Fruit fly (Drosophila melanogaster) whole organism, embryonic: Measurements from ENCODE around the gene frj.

Experiments used
- Adf1 ChIP-seq: fragments of 200-800 bp; sonication (Bioruptor generic); IDR thresholded peaks from 2 replicates; pipeline ENCODE4 v1.3.6; 2022; ENCODE audit warnings: missing biosample characterization, missing genetic modification characterization
- Atf3 ChIP-seq: fragments of 200-800 bp; sonication (Bioruptor generic); optimal IDR thresholded peaks from 3 replicates; lab custom pipeline; 2016; ENCODE audit warnings: missing biosample characterization, missing genetic modification characterization
- BEAF-32 ChIP-seq: fragments of 200-800 bp; sonication (Bioruptor generic); optimal IDR thresholded peaks from 3 replicates; lab custom pipeline; 2017; ENCODE audit warnings: missing biosample characterization, missing genetic modification characterization, mild to moderate bottlenecking, moderate library complexity, missing genetic modification reagents
- CG1024 ChIP-seq: fragments of 200-800 bp; sonication (Bioruptor generic); IDR thresholded peaks from 2 replicates; pipeline ENCODE4 v1.3.6; 2022; ENCODE audit warnings: missing biosample characterization, missing genetic modification characterization
- CG10462 ChIP-seq: fragments of 200-800 bp; sonication (Bioruptor generic); optimal IDR thresholded peaks from 2 replicates; lab custom pipeline; 2016; ENCODE audit warnings: missing biosample characterization, missing genetic modification characterization
- CG11247 ChIP-seq: fragments of 200-800 bp; sonication (Bioruptor generic); IDR thresholded peaks from 2 replicates; pipeline ENCODE4 v1.3.6; 2022; ENCODE audit warnings: missing biosample characterization, missing genetic modification characterization
- CG12299 ChIP-seq: fragments of 200-800 bp; sonication (Bioruptor generic); optimal IDR thresholded peaks from 2 replicates; lab custom pipeline; 2018; ENCODE audit warnings: missing biosample characterization, mild to moderate bottlenecking, missing genetic modification characterization
- CG13624 ChIP-seq: fragments of 200-800 bp; sonication (Bioruptor generic); optimal IDR thresholded peaks from 2 replicates; lab custom pipeline; 2016; ENCODE audit warnings: missing biosample characterization, missing genetic modification characterization
- CG13775 ChIP-seq: fragments of 200-800 bp; sonication (Bioruptor generic); optimal IDR thresholded peaks from 3 replicates; lab custom pipeline; 2017; ENCODE audit warnings: missing biosample characterization, mild to moderate bottlenecking, missing genetic modification characterization
- CG15073 ChIP-seq: fragments of 200-800 bp; sonication (Bioruptor generic); optimal IDR thresholded peaks from 2 replicates; lab custom pipeline; 2016; ENCODE audit warnings: missing biosample characterization, missing genetic modification characterization
- CG16815 ChIP-seq: fragments of 200-800 bp; sonication (Bioruptor generic); optimal IDR thresholded peaks from 3 replicates; lab custom pipeline; 2017; ENCODE audit warnings: missing biosample characterization, mild to moderate bottlenecking, missing genetic modification characterization
- CG17912 ChIP-seq: fragments of 200-800 bp; sonication (Bioruptor generic); optimal IDR thresholded peaks from 2 replicates; lab custom pipeline; 2018; ENCODE audit warnings: missing biosample characterization, mild to moderate bottlenecking, missing genetic modification characterization
- CG30403 ChIP-seq: fragments of 200-800 bp; sonication (Bioruptor generic); optimal IDR thresholded peaks from 3 replicates; lab custom pipeline; 2016; ENCODE audit warnings: missing biosample characterization, missing genetic modification characterization
- CG3065 ChIP-seq: fragments of 200-800 bp; sonication (Bioruptor generic); optimal IDR thresholded peaks from 2 replicates; lab custom pipeline; 2016; ENCODE audit warnings: missing biosample characterization, missing genetic modification characterization
- CG32532 ChIP-seq: fragments of 200-800 bp; sonication (Bioruptor generic); IDR thresholded peaks from 2 replicates; pipeline ENCODE4 v1.3.6; 2022; ENCODE audit warnings: missing biosample characterization, missing genetic modification characterization
- CG33557 ChIP-seq: fragments of 200-800 bp; sonication (Bioruptor generic); optimal IDR thresholded peaks from 2 replicates; lab custom pipeline; 2019; ENCODE audit warnings: missing biosample characterization, mild to moderate bottlenecking, missing genetic modification characterization, moderate library complexity
- CG34376 ChIP-seq: fragments of 200-800 bp; sonication (Bioruptor generic); optimal IDR thresholded peaks from 2 replicates; lab custom pipeline; 2018; ENCODE audit warnings: missing biosample characterization, mild to moderate bottlenecking, missing genetic modification characterization
- CG6813 ChIP-seq: fragments of 200-800 bp; sonication (Bioruptor generic); optimal IDR thresholded peaks from 2 replicates; lab custom pipeline; 2017; ENCODE audit warnings: missing biosample characterization, missing genetic modification characterization, mild to moderate bottlenecking, moderate library complexity, missing genetic modification reagents
- CG7556 ChIP-seq: fragments of 200-800 bp; sonication (Bioruptor generic); optimal IDR thresholded peaks from 2 replicates; lab custom pipeline; 2017; ENCODE audit warnings: missing biosample characterization, mild to moderate bottlenecking, missing genetic modification characterization
- CG8944 ChIP-seq: fragments of 200-800 bp; sonication (Bioruptor generic); optimal IDR thresholded peaks from 3 replicates; lab custom pipeline; 2016; ENCODE audit warnings: missing biosample characterization, missing genetic modification characterization
- Dip2 ChIP-seq: fragments of 200-800 bp; sonication (Bioruptor generic); IDR thresholded peaks from 2 replicates; pipeline ENCODE4 v1.3.6; 2022; ENCODE audit warnings: missing biosample characterization, missing genetic modification characterization
- Dll ChIP-seq: fragments of 200-800 bp; sonication (Bioruptor generic); IDR thresholded peaks from 4 replicates; pipeline ENCODE4 v1.3.6; 2022; ENCODE audit warnings: missing biosample characterization, missing genetic modification characterization; ENCODE audit not compliant: partially characterized antibody
- Doc3 ChIP-seq: fragments of 200-800 bp; sonication (Bioruptor generic); IDR thresholded peaks from 3 replicates; pipeline ENCODE4 v1.3.6; 2022; ENCODE audit warnings: missing biosample characterization, missing genetic modification characterization; ENCODE audit not compliant: partially characterized antibody
- Gsc ChIP-seq: fragments of 200-800 bp; sonication (Bioruptor generic); IDR thresholded peaks from 2 replicates; pipeline ENCODE4 v1.3.6; 2022; ENCODE audit warnings: missing biosample characterization, missing genetic modification characterization
- HLHmδ ChIP-seq: fragments of 200-800 bp; sonication (Bioruptor generic); optimal IDR thresholded peaks from 2 replicates; lab custom pipeline; 2018; ENCODE audit warnings: missing biosample characterization, mild to moderate bottlenecking, missing genetic modification characterization, moderate library complexity
- MBD-R2 ChIP-seq: fragments of 200-800 bp; sonication (Bioruptor generic); IDR thresholded peaks from 2 replicates; pipeline ENCODE4 v1.3.6; 2022; ENCODE audit warnings: missing biosample characterization, missing genetic modification characterization
- MTF-1 ChIP-seq: fragments of 200-800 bp; sonication (Bioruptor generic); optimal IDR thresholded peaks from 2 replicates; lab custom pipeline; 2018; ENCODE audit warnings: missing biosample characterization, mild to moderate bottlenecking, missing genetic modification characterization, borderline replicate concordance
- NC2β ChIP-seq: fragments of 200-800 bp; sonication (Bioruptor generic); optimal IDR thresholded peaks from 2 replicates; lab custom pipeline; 2016; ENCODE audit warnings: missing biosample characterization, missing genetic modification characterization
- Neu2 ChIP-seq: fragments of 200-800 bp; sonication (Bioruptor generic); optimal IDR thresholded peaks from 3 replicates; lab custom pipeline; 2016; ENCODE audit warnings: missing biosample characterization, missing genetic modification characterization, borderline replicate concordance
- Nf-YB ChIP-seq: fragments of 200-800 bp; sonication (Bioruptor generic); optimal IDR thresholded peaks from 3 replicates; lab custom pipeline; 2019; ENCODE audit warnings: missing biosample characterization, mild to moderate bottlenecking, missing genetic modification characterization, moderate library complexity
- Opbp ChIP-seq: fragments of 200-800 bp; sonication (Bioruptor generic); IDR thresholded peaks from 3 replicates; pipeline ENCODE4 v1.3.6; 2022; ENCODE audit warnings: missing biosample characterization, missing genetic modification characterization; ENCODE audit not compliant: partially characterized antibody
- PHDP ChIP-seq: fragments of 200-800 bp; sonication (Bioruptor generic); optimal IDR thresholded peaks from 3 replicates; lab custom pipeline; 2018; ENCODE audit warnings: missing biosample characterization, mild to moderate bottlenecking, missing genetic modification characterization, moderate library complexity
- Sry-δ ChIP-seq: fragments of 200-800 bp; sonication (Bioruptor generic); optimal IDR thresholded peaks from 2 replicates; lab custom pipeline; 2016; ENCODE audit warnings: missing biosample characterization, missing genetic modification characterization
- Xbp1 ChIP-seq: fragments of 200-800 bp; sonication (Bioruptor generic); optimal IDR thresholded peaks from 3 replicates; lab custom pipeline; 2016; ENCODE audit warnings: missing biosample characterization, mild to moderate bottlenecking, missing genetic modification characterization
- ac ChIP-seq: fragments of 200-800 bp; sonication (Bioruptor generic); optimal IDR thresholded peaks from 3 replicates; lab custom pipeline; 2017; ENCODE audit warnings: missing biosample characterization, mild to moderate bottlenecking, missing genetic modification characterization
- ash1 ChIP-seq: fragments of 200-800 bp; sonication (Bioruptor generic); optimal IDR thresholded peaks from 2 replicates; lab custom pipeline; 2018; ENCODE audit warnings: missing biosample characterization, mild to moderate bottlenecking, missing genetic modification characterization
- da ChIP-seq: fragments of 200-800 bp; sonication (Bioruptor generic); optimal IDR thresholded peaks from 2 replicates; lab custom pipeline; 2016; ENCODE audit warnings: missing biosample characterization, missing genetic modification characterization
- dmrt11E ChIP-seq: fragments of 200-800 bp; sonication (Bioruptor generic); optimal IDR thresholded peaks from 3 replicates; lab custom pipeline; 2018; ENCODE audit warnings: missing biosample characterization, mild to moderate bottlenecking, missing genetic modification characterization, moderate library complexity
- dysf ChIP-seq: fragments of 200-800 bp; sonication (Bioruptor generic); IDR thresholded peaks from 3 replicates; pipeline ENCODE4 v1.3.6; 2022; ENCODE audit warnings: missing biosample characterization, missing genetic modification characterization
- gcm2 ChIP-seq: fragments of 200-800 bp; sonication (Bioruptor generic); optimal IDR thresholded peaks from 2 replicates; lab custom pipeline; 2016; ENCODE audit warnings: missing biosample characterization, missing genetic modification characterization
- gro ChIP-seq: fragments of 200-800 bp; sonication (Bioruptor generic); optimal IDR thresholded peaks from 2 replicates; lab custom pipeline; 2016; ENCODE audit warnings: missing biosample characterization, missing genetic modification characterization
- insv ChIP-seq, 2 experiments: fragments of 200-800 bp; sonication (Bioruptor generic); optimal IDR thresholded peaks; 3 replicates each; lab custom pipeline; 2016 to 2018; ENCODE audit warnings: missing biosample characterization in 2 of 2, missing genetic modification characterization in 2 of 2
- jigr1 ChIP-seq: fragments of 200-800 bp; sonication (Bioruptor generic); IDR thresholded peaks from 3 replicates; pipeline ENCODE4 v1.3.6; 2022; ENCODE audit warnings: missing biosample characterization, missing genetic modification characterization
- kni ChIP-seq: fragments of 200-800 bp; sonication (Bioruptor generic); optimal IDR thresholded peaks from 3 replicates; lab custom pipeline; 2017; ENCODE audit warnings: mild to moderate bottlenecking, missing biosample characterization, missing genetic modification reagents, missing genetic modification characterization
- knrl ChIP-seq: fragments of 200-800 bp; sonication (Bioruptor generic); IDR thresholded peaks from 3 replicates; pipeline ENCODE4 v1.3.6; 2022; ENCODE audit warnings: missing biosample characterization, missing genetic modification characterization; ENCODE audit not compliant: partially characterized antibody
- otp ChIP-seq: fragments of 200-800 bp; sonication (Bioruptor generic); IDR thresholded peaks from 3 replicates; pipeline ENCODE4, ENCODE4 v1.3.6; 2022; ENCODE audit warnings: missing biosample characterization, missing genetic modification characterization
- pita ChIP-seq: fragments of 200-800 bp; sonication (Bioruptor generic); optimal IDR thresholded peaks from 2 replicates; lab custom pipeline; 2017; ENCODE audit warnings: missing biosample characterization, mild to moderate bottlenecking, missing genetic modification characterization
- pum ChIP-seq: fragments of 200-800 bp; sonication (Bioruptor generic); optimal IDR thresholded peaks from 2 replicates; lab custom pipeline; 2016; ENCODE audit warnings: missing biosample characterization, missing genetic modification characterization
- sob ChIP-seq: fragments of 200-800 bp; sonication (Bioruptor generic); IDR thresholded peaks from 2 replicates; pipeline ENCODE4 v1.3.6; 2022; ENCODE audit warnings: missing biosample characterization, missing genetic modification characterization
- tll ChIP-seq, 2 experiments: fragments of 200-800 bp in 1 of 2; fragments of >200 bp in 1 of 2; sonication (Bioruptor generic) in 1 of 2; optimal IDR thresholded peaks; 2 replicates each; lab custom pipeline; 2017 to 2019; ENCODE audit warnings: missing biosample characterization in 2 of 2, missing genetic modification characterization in 2 of 2, mild to moderate bottlenecking in 1 of 2, moderate library complexity in 1 of 2
- unc-4 ChIP-seq: fragments of 200-800 bp; sonication (Bioruptor generic); IDR thresholded peaks from 2 replicates; pipeline ENCODE4 v1.3.6; 2022; ENCODE audit warnings: missing biosample characterization, missing genetic modification characterization; ENCODE audit not compliant: partially characterized antibody

frj gene

DNA sequence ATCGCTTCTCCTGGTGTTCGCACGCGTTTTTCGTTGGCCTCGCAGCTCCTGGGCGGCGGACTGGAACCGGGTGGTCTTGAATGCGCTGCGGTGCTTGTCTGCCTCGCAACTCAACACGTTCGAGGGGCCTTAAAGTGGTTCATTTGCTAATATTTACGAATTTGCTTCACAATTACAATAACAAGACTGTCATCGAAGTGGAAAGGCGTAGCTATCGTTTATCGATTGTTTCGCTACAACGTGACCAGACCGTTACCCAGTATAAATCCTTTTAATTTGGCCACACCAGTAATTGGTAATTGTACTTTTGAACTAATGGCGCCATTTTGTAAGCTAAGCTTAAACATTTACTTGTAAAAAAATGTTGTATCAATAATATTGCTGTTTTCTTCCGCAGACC is 20.9 kb downstream of the frj start, which contains the start of gene CG9536 (continued):
- TF ChIP-seq insv (GFP tag; optimal IDR thresholded peaks at IDR 0.05; lab: Kevin White, UChicago) (no peak), pum (GFP tag; lab: Kevin White, UChicago) (no peak), unc-4 (GFP tag; lab: Robert Waterston, UW) (peak; percentile 52; the same call in 1 of the 2 replicates), ac (GFP tag; lab: Kevin White, UChicago) (no peak), dmrt11E (tag; lab: Kevin White, UChicago) (no peak), da (GFP tag; lab: Kevin White, UChicago) (no peak), Xbp1 (GFP tag; lab: Kevin White, UChicago) (no peak), CG8944 (GFP tag; lab: Kevin White, UChicago) (no peak), Neu2 (no peak), tll (GFP tag; optimal IDR thresholded peaks at IDR 0.05; lab: Kevin White, UChicago) (no peak), dysf (GFP tag; lab: Robert Waterston, UW) (no peak), CG15073 (GFP tag; lab: Kevin White, UChicago) (no peak), CG17912 (GFP tag; lab: Kevin White, UChicago) (no peak), Sry-δ (GFP tag; lab: Kevin White, UChicago) (peak; percentile 48), gcm2 (GFP tag; lab: Kevin White, UChicago) (no peak), CG16815 (no peak), CG7556 (GFP tag; lab: Kevin White, UChicago) (no peak), Atf3 (GFP tag; lab: Kevin White, UChicago) (no peak), CG32532 (GFP tag; lab: Robert Waterston, UW) (no peak), Opbp (GFP tag; lab: Robert Waterston, UW) (peak; percentile 64; the same call in 2 of the 3 replicates), Adf1 (GFP tag; lab: Robert Waterston, UW) (no peak), PHDP (tag; lab: Kevin White, UChicago) (no peak), CG34376 (GFP tag; lab: Kevin White, UChicago) (peak; percentile 1), pita (no peak), CG12299 (tag; lab: Kevin White, UChicago) (no peak), CG11247 (no peak), Dip2 (GFP tag; lab: Robert Waterston, UW) (no peak), Dll (GFP tag; lab: Robert Waterston, UW) (peak; percentile 71; the same call in 3 of the 4 replicates), gro (GFP tag; lab: Kevin White, UChicago) (no peak), ash1 (no peak), sob (GFP tag; lab: Robert Waterston, UW) (no peak), jigr1 (no peak), MTF-1 (no peak), HLHmδ (GFP tag; lab: Kevin White, UChicago) (no peak), CG6813 (no peak), CG13624 (GFP tag; lab: Kevin White, UChicago) (no peak), NC2β (no peak), Doc3 (no peak), CG33557 (GFP tag; lab: Kevin White, UChicago) (no peak), CG3065 (GFP tag; lab: Kevin White, UChicago) (no peak), Nf-YB (GFP tag; lab: Kevin White, UChicago) (no peak), CG13775 (no peak), BEAF-32 (peak; percentile 48), Gsc (GFP tag; lab: Robert Waterston, UW) (no peak), knrl (no peak), CG30403 (no peak), CG1024 (GFP tag; lab: Robert Waterston, UW) (no peak), MBD-R2 (GFP tag; lab: Robert Waterston, UW) (peak; percentile 69), kni (GFP tag; lab: Kevin White, UChicago) (no peak), CG10462 (GFP tag; lab: Kevin White, UChicago) (no peak), otp (GFP tag; lab: Robert Waterston, UW) (no peak)
